Fruit fly (Drosophila melanogaster) whole organism, embryonic: ENCODE measurements around the gene TTLL5.

Experiments
- Asciz ChIP-seq: fragments of 200-800 bp; sonication (Bioruptor generic); optimal IDR thresholded peaks from 2 replicates; lab custom pipeline; 2017; ENCODE audit warnings: missing biosample characterization, mild to moderate bottlenecking, missing genetic modification characterization, missing genetic modification reagents
- Bteb2 ChIP-seq: fragments of 200-800 bp; sonication (Bioruptor generic); optimal IDR thresholded peaks from 2 replicates; lab custom pipeline; 2016; ENCODE audit warnings: missing biosample characterization, missing genetic modification characterization
- CG1024 ChIP-seq: fragments of 200-800 bp; sonication (Bioruptor generic); IDR thresholded peaks from 2 replicates; pipeline ENCODE4 v1.3.6; 2022; ENCODE audit warnings: missing biosample characterization, missing genetic modification characterization
- CG10274 ChIP-seq: fragments of 200-800 bp; sonication (Bioruptor generic); optimal IDR thresholded peaks from 3 replicates; lab custom pipeline; 2017; ENCODE audit warnings: missing biosample characterization, mild to moderate bottlenecking, missing genetic modification characterization
- CG10979 ChIP-seq: fragments of 200-800 bp; sonication (Bioruptor generic); optimal IDR thresholded peaks from 2 replicates; lab custom pipeline; 2018; ENCODE audit warnings: missing biosample characterization, mild to moderate bottlenecking, missing genetic modification characterization, moderate library complexity
- CG11504 ChIP-seq: fragments of 200-800 bp; sonication (Bioruptor generic); optimal IDR thresholded peaks from 3 replicates; lab custom pipeline; 2019; ENCODE audit warnings: missing biosample characterization, mild to moderate bottlenecking, missing genetic modification characterization, moderate library complexity
- CG12104 ChIP-seq: fragments of 200-800 bp; sonication (Bioruptor generic); optimal IDR thresholded peaks from 3 replicates; lab custom pipeline; 2016; ENCODE audit warnings: missing biosample characterization, missing genetic modification characterization
- CG13424 ChIP-seq: fragments of 200-800 bp; sonication (Bioruptor generic); optimal IDR thresholded peaks from 2 replicates; lab custom pipeline; 2019; ENCODE audit warnings: missing biosample characterization, mild to moderate bottlenecking, missing genetic modification characterization, moderate library complexity
- CG16863 ChIP-seq: fragments of 200-800 bp; sonication (Bioruptor generic); optimal IDR thresholded peaks from 3 replicates; lab custom pipeline; 2016; ENCODE audit warnings: missing biosample characterization, missing genetic modification characterization
- CG17359 ChIP-seq: fragments of 200-800 bp; sonication (Bioruptor generic); optimal IDR thresholded peaks from 3 replicates; lab custom pipeline; 2018; ENCODE audit warnings: missing biosample characterization, mild to moderate bottlenecking, missing genetic modification characterization, moderate library complexity
- CG17361 ChIP-seq: fragments of 200-800 bp; sonication (Bioruptor generic); IDR thresholded peaks from 3 replicates; pipeline ENCODE4 v1.3.6; 2022; ENCODE audit warnings: missing biosample characterization, missing genetic modification characterization
- CG17568 ChIP-seq: fragments of 200-800 bp; sonication (Bioruptor generic); optimal IDR thresholded peaks from 2 replicates; lab custom pipeline; 2018; ENCODE audit warnings: missing biosample characterization, mild to moderate bottlenecking, missing genetic modification characterization, moderate library complexity
- CG17912 ChIP-seq: fragments of 200-800 bp; sonication (Bioruptor generic); optimal IDR thresholded peaks from 2 replicates; lab custom pipeline; 2018; ENCODE audit warnings: missing biosample characterization, mild to moderate bottlenecking, missing genetic modification characterization
- CG2202 ChIP-seq: fragments of 200-800 bp; sonication (Bioruptor generic); optimal IDR thresholded peaks from 2 replicates; lab custom pipeline; 2018; ENCODE audit warnings: missing biosample characterization, mild to moderate bottlenecking, missing genetic modification characterization
- CG30403 ChIP-seq: fragments of 200-800 bp; sonication (Bioruptor generic); optimal IDR thresholded peaks from 3 replicates; lab custom pipeline; 2016; ENCODE audit warnings: missing biosample characterization, missing genetic modification characterization
- CG3281 ChIP-seq: fragments of 200-800 bp; sonication (Bioruptor generic); optimal IDR thresholded peaks from 3 replicates; lab custom pipeline; 2017; ENCODE audit warnings: missing biosample characterization, mild to moderate bottlenecking, missing genetic modification characterization
- CG34422 ChIP-seq: fragments of 200-800 bp; sonication (Bioruptor generic); IDR thresholded peaks from 3 replicates; pipeline ENCODE4 v1.3.6; 2022; ENCODE audit warnings: missing biosample characterization, missing genetic modification characterization
- CG3838 ChIP-seq: fragments of 200-800 bp; sonication (Bioruptor generic); optimal IDR thresholded peaks from 3 replicates; lab custom pipeline; 2016; ENCODE audit warnings: missing biosample characterization, missing genetic modification characterization
- CG3995 ChIP-seq: fragments of 200-800 bp; sonication (Bioruptor generic); optimal IDR thresholded peaks from 3 replicates; lab custom pipeline; 2016; ENCODE audit warnings: missing biosample characterization, missing genetic modification characterization
- CG4328 ChIP-seq: fragments of 200-800 bp; sonication (Bioruptor generic); optimal IDR thresholded peaks from 3 replicates; lab custom pipeline; 2017; ENCODE audit warnings: missing biosample characterization, missing genetic modification reagents, missing genetic modification characterization
- CG4404 ChIP-seq: fragments of 200-800 bp; sonication (Bioruptor generic); IDR thresholded peaks from 2 replicates; pipeline ENCODE4 v1.3.6; 2022; ENCODE audit warnings: missing biosample characterization, missing genetic modification characterization
- CG8388 ChIP-seq: fragments of 200-800 bp; sonication (Bioruptor generic); optimal IDR thresholded peaks from 2 replicates; lab custom pipeline; 2019; ENCODE audit warnings: missing biosample characterization, mild to moderate bottlenecking, missing genetic modification characterization, moderate library complexity
- CG8924 ChIP-seq: fragments of 200-800 bp; optimal IDR thresholded peaks from 3 replicates; lab custom pipeline; 2019; ENCODE audit warnings: missing biosample characterization, mild to moderate bottlenecking, missing genetic modification characterization, moderate library complexity
- CG9932 ChIP-seq: fragments of 200-800 bp; sonication (Bioruptor generic); IDR thresholded peaks from 2 replicates; pipeline ENCODE4 v1.3.6; 2022; ENCODE audit warnings: missing biosample characterization, missing genetic modification characterization
- H2.0 ChIP-seq: fragments of 200-800 bp; sonication (Bioruptor generic); IDR thresholded peaks from 2 replicates; pipeline ENCODE4 v1.3.6; 2022; ENCODE audit warnings: missing biosample characterization, missing genetic modification characterization
- Kr ChIP-seq: fragments of 200-800 bp; sonication (Bioruptor generic); optimal IDR thresholded peaks from 2 replicates; lab custom pipeline; 2017; ENCODE audit warnings: missing biosample characterization, mild to moderate bottlenecking, missing genetic modification characterization
- MBD-R2 ChIP-seq: fragments of 200-800 bp; sonication (Bioruptor generic); IDR thresholded peaks from 2 replicates; pipeline ENCODE4 v1.3.6; 2022; ENCODE audit warnings: missing biosample characterization, missing genetic modification characterization
- NC2β ChIP-seq: fragments of 200-800 bp; sonication (Bioruptor generic); optimal IDR thresholded peaks from 2 replicates; lab custom pipeline; 2016; ENCODE audit warnings: missing biosample characterization, missing genetic modification characterization
- NfI ChIP-seq: fragments of 200-800 bp; sonication (Bioruptor generic); optimal IDR thresholded peaks from 3 replicates; lab custom pipeline; 2018; ENCODE audit warnings: missing biosample characterization, mild to moderate bottlenecking, missing genetic modification characterization, moderate library complexity
- Optix ChIP-seq: fragments of 200-800 bp; sonication (Bioruptor generic); IDR thresholded peaks from 3 replicates; pipeline ENCODE4 v1.3.6; 2022; ENCODE audit warnings: missing biosample characterization, missing genetic modification characterization
- Poxn ChIP-seq: fragments of 200-800 bp; sonication (Bioruptor generic); IDR thresholded peaks from 2 replicates; pipeline ENCODE4 v1.3.6; 2022; ENCODE audit warnings: missing biosample characterization, missing genetic modification characterization
- Ravus ChIP-seq: fragments of 200-800 bp; sonication (Bioruptor generic); IDR thresholded peaks from 2 replicates; pipeline ENCODE4 v1.3.6; 2022; ENCODE audit warnings: missing biosample characterization, missing genetic modification characterization
- Rx ChIP-seq: fragments of 200-800 bp; sonication (Bioruptor generic); IDR thresholded peaks from 2 replicates; pipeline ENCODE4 v1.3.6; 2022; ENCODE audit warnings: missing biosample characterization, missing genetic modification characterization
- bigmax ChIP-seq: fragments of 200-800 bp; sonication (Bioruptor generic); optimal IDR thresholded peaks from 2 replicates; lab custom pipeline; 2018; ENCODE audit warnings: missing biosample characterization, mild to moderate bottlenecking, missing genetic modification characterization
- bowl ChIP-seq: fragments of 200-800 bp; sonication (Bioruptor generic); IDR thresholded peaks from 2 replicates; pipeline ENCODE4 v1.3.6; 2022; ENCODE audit warnings: missing biosample characterization, missing genetic modification characterization
- cg ChIP-seq: fragments of 200-800 bp; sonication (Bioruptor generic); optimal IDR thresholded peaks from 3 replicates; lab custom pipeline; 2019; ENCODE audit warnings: missing biosample characterization, mild to moderate bottlenecking, missing genetic modification characterization, moderate library complexity
- cwo ChIP-seq: fragments of 200-800 bp; sonication (Bioruptor generic); optimal IDR thresholded peaks from 3 replicates; lab custom pipeline; 2017; ENCODE audit warnings: missing biosample characterization, missing genetic modification characterization, mild to moderate bottlenecking, moderate library complexity, missing genetic modification reagents
- dysf ChIP-seq: fragments of 200-800 bp; sonication (Bioruptor generic); IDR thresholded peaks from 3 replicates; pipeline ENCODE4 v1.3.6; 2022; ENCODE audit warnings: missing biosample characterization, missing genetic modification characterization
- gsb ChIP-seq: fragments of 200-800 bp; sonication (Bioruptor generic); IDR thresholded peaks from 2 replicates; pipeline ENCODE4 v1.3.6; 2022; ENCODE audit warnings: missing biosample characterization, missing genetic modification characterization
- jigr1 ChIP-seq: fragments of 200-800 bp; sonication (Bioruptor generic); IDR thresholded peaks from 3 replicates; pipeline ENCODE4 v1.3.6; 2022; ENCODE audit warnings: missing biosample characterization, missing genetic modification characterization
- knrl ChIP-seq: fragments of 200-800 bp; sonication (Bioruptor generic); IDR thresholded peaks from 3 replicates; pipeline ENCODE4 v1.3.6; 2022; ENCODE audit warnings: missing biosample characterization, missing genetic modification characterization; ENCODE audit not compliant: partially characterized antibody
- lmd ChIP-seq: fragments of 200-800 bp; sonication (Bioruptor generic); IDR thresholded peaks from 2 replicates; pipeline ENCODE4 v1.3.6; 2022; ENCODE audit warnings: missing biosample characterization, missing genetic modification characterization
- maf-S ChIP-seq: fragments of 200-800 bp; sonication (Bioruptor generic); optimal IDR thresholded peaks from 2 replicates; lab custom pipeline; 2016; ENCODE audit warnings: missing biosample characterization, missing genetic modification characterization
- pum ChIP-seq: fragments of 200-800 bp; sonication (Bioruptor generic); optimal IDR thresholded peaks from 2 replicates; lab custom pipeline; 2016; ENCODE audit warnings: missing biosample characterization, missing genetic modification characterization
- sd ChIP-seq: fragments of 200-800 bp; sonication (Bioruptor generic); optimal IDR thresholded peaks from 3 replicates; lab custom pipeline; 2018; ENCODE audit warnings: missing biosample characterization, mild to moderate bottlenecking, missing genetic modification characterization, moderate library complexity
- sens ChIP-seq: fragments of 200-800 bp; sonication (Bioruptor generic); peaks from one replicate; lab custom pipeline; 2016; ENCODE audit warnings: missing biosample characterization, missing genetic modification characterization
- sisA ChIP-seq: fragments of 200-800 bp; sonication (Bioruptor generic); IDR thresholded peaks from 2 replicates; pipeline ENCODE4 v1.3.6; 2022; ENCODE audit warnings: missing biosample characterization, missing genetic modification characterization
- tup ChIP-seq: fragments of 200-800 bp; sonication (Bioruptor generic); optimal IDR thresholded peaks from 2 replicates; lab custom pipeline; 2016; ENCODE audit warnings: missing biosample characterization, mild to moderate bottlenecking, missing genetic modification characterization, moderate library complexity
- unpg ChIP-seq: fragments of 200-800 bp; sonication (Bioruptor generic); optimal IDR thresholded peaks from 3 replicates; lab custom pipeline; 2018; ENCODE audit warnings: missing biosample characterization, mild to moderate bottlenecking, missing genetic modification characterization, moderate library complexity
- zfh1 ChIP-seq: fragments of 200-800 bp; sonication (Bioruptor generic); IDR thresholded peaks from 3 replicates; pipeline ENCODE4 v1.3.6; 2022; ENCODE audit warnings: missing biosample characterization, missing genetic modification characterization

TTLL5 gene

dm6 chr3R:25168259-25168972 lies 45.7 kb upstream of the TTLL5 start (continued):
- peak; percentile 67 for TF ChIP-seq CG10979
- TF ChIP-seq CG17568 (GFP tag; lab: Kevin White, UChicago): no peak
- TF ChIP-seq Asciz (GFP tag; lab: Kevin White, UChicago): peak; percentile 19
- peak; percentile 13 for TF ChIP-seq unpg
- peak; percentile 88 for TF ChIP-seq sens (GFP tag; lab: Kevin White, UChicago)
- TF ChIP-seq Ravus (GFP tag; lab: Robert Waterston, UW): no peak
- TF ChIP-seq sd (tag; lab: Kevin White, UChicago): no peak
- 0 out of 3 replicates have a peak, but pooled peaks have one; percentile 9 for TF ChIP-seq zfh1 (GFP tag; lab: Robert Waterston, UW)
- TF ChIP-seq gsb (GFP tag; lab: Robert Waterston, UW): no peak
- no peak for TF ChIP-seq pum (GFP tag; lab: Kevin White, UChicago)
- peak; percentile 64 for TF ChIP-seq CG17361 (GFP tag; lab: Robert Waterston, UW)
- TF ChIP-seq CG17912 (GFP tag; lab: Kevin White, UChicago): no peak
- peak; percentile 73 for TF ChIP-seq CG11504 (tag; lab: Kevin White, UChicago)
- peak; percentile 24 for TF ChIP-seq NfI (GFP tag; lab: Kevin White, UChicago)
- peak; percentile 49 for TF ChIP-seq CG30403
- TF ChIP-seq cg: peak; percentile 67
- no peak for TF ChIP-seq CG2202
- TF ChIP-seq CG4328 (GFP tag; lab: Kevin White, UChicago): no peak
- TF ChIP-seq Poxn (GFP tag; lab: Robert Waterston, UW): no peak
- no peak; the same call in 2 of the 3 replicates for TF ChIP-seq CG34422 (GFP tag; lab: Robert Waterston, UW)
- peak; percentile 65 for TF ChIP-seq CG13424 (tag; lab: Kevin White, UChicago)
- no peak for TF ChIP-seq tup (GFP tag; lab: Kevin White, UChicago)
- TF ChIP-seq CG3995 (GFP tag; lab: Kevin White, UChicago): no peak
- 0 out of 2 replicates have a peak, but pooled peaks have one; percentile 13 for TF ChIP-seq CG9932 (GFP tag; lab: Robert Waterston, UW)
- TF ChIP-seq CG8388 (GFP tag; lab: Kevin White, UChicago): peak; percentile 36
- TF ChIP-seq CG4404: peak; percentile 21; the same call in 1 of the 2 replicates
- TF ChIP-seq jigr1 (GFP tag; lab: Robert Waterston, UW): no peak
- TF ChIP-seq lmd (GFP tag; lab: Robert Waterston, UW): peak; percentile 50
- TF ChIP-seq CG16863 (GFP tag; lab: Kevin White, UChicago): peak; percentile 11
- peak; percentile 36 for TF ChIP-seq cwo (GFP tag; lab: Kevin White, UChicago)
- no peak for TF ChIP-seq Kr (GFP tag; lab: Kevin White, UChicago)
- peak; percentile 45; the same call in 1 of the 2 replicates for TF ChIP-seq sisA
- no peak for TF ChIP-seq bigmax (GFP tag; lab: Kevin White, UChicago)
- peak; percentile 47; the same call in 1 of the 3 replicates for TF ChIP-seq dysf (GFP tag; lab: Robert Waterston, UW)
- TF ChIP-seq Bteb2 (GFP tag; lab: Kevin White, UChicago): no peak
- TF ChIP-seq Optix (GFP tag; lab: Robert Waterston, UW): no peak
- peak; percentile 52 for TF ChIP-seq CG3281 (GFP tag; lab: Kevin White, UChicago)
- no peak for TF ChIP-seq H2.0
- no peak for TF ChIP-seq CG12104 (GFP tag; lab: Kevin White, UChicago)
- TF ChIP-seq CG1024 (GFP tag; lab: Robert Waterston, UW): no peak
- peak; percentile 37 for TF ChIP-seq CG8924 (tag; lab: Kevin White, UChicago)
- TF ChIP-seq knrl (GFP tag; lab: Robert Waterston, UW): no peak
- TF ChIP-seq CG10274 (GFP tag; lab: Kevin White, UChicago): peak; percentile 15
- no peak for TF ChIP-seq NC2β
- peak; percentile 8 for TF ChIP-seq maf-S (GFP tag; lab: Kevin White, UChicago)
- TF ChIP-seq Rx (GFP tag; lab: Robert Waterston, UW): no peak
- no peak for TF ChIP-seq MBD-R2 (GFP tag; lab: Robert Waterston, UW)
- peak; percentile 46 for TF ChIP-seq CG17359 (tag; lab: Kevin White, UChicago)
- no peak for TF ChIP-seq CG3838 (GFP tag; lab: Kevin White, UChicago)
- TF ChIP-seq bowl: no peak
